Worm (Caenorhabditis elegans) whole organism, L1 larva: Measurements from ENCODE around the gene mltn-9.

Experiments used
- C04F5.9 ChIP-seq: sonication (generic microtip); optimal IDR thresholded peaks from 2 replicates; lab custom pipeline; 2016; ENCODE audit warnings: missing genetic modification characterization, missing compliant biosample characterization
- C34B4.2 ChIP-seq: sonication (generic microtip); optimal IDR thresholded peaks from 2 replicates; lab custom pipeline; 2017; ENCODE audit warnings: mild to moderate bottlenecking, missing genetic modification characterization, missing compliant biosample characterization
- aha-1 ChIP-seq: fragments of 150-350 bp; optimal IDR thresholded peaks from 2 replicates; lab custom pipeline; 2014; ENCODE audit warnings: missing biosample characterization, missing genetic modification characterization
- ama-1 ChIP-seq: fragments of 150-350 bp; optimal IDR thresholded peaks from 2 replicates; lab custom pipeline; 2014
- blmp-1 ChIP-seq: fragments of 150-350 bp; optimal IDR thresholded peaks from 2 replicates; lab custom pipeline; 2014; ENCODE audit warnings: missing biosample characterization, missing genetic modification characterization
- ceh-8 ChIP-seq: fragments of 200-800 bp; sonication (Bioruptor generic); optimal IDR thresholded peaks from 2 replicates; lab custom pipeline; 2018; ENCODE audit warnings: mild to moderate bottlenecking, missing genetic modification characterization, moderate library complexity, missing compliant biosample characterization
- ces-1 ChIP-seq: fragments of 150-350 bp; optimal IDR thresholded peaks from 2 replicates; lab custom pipeline; 2014; ENCODE audit warnings: missing biosample characterization, missing genetic modification reagents, missing genetic modification characterization
- dsc-1 ChIP-seq: sonication (generic microtip); optimal IDR thresholded peaks from 2 replicates; lab custom pipeline; 2016; ENCODE audit warnings: mild to moderate bottlenecking, missing genetic modification characterization, missing compliant biosample characterization
- efl-1 ChIP-seq, 4 experiments: fragments of 150-350 bp; optimal IDR thresholded peaks in 3 of 4; peaks in 1 of 4; 1 replicate in 1 of 4; 2 replicates in 3 of 4; lab custom pipeline; 2014; ENCODE audit warnings: missing biosample characterization in 2 of 4, missing genetic modification characterization in 2 of 4, missing genetic modification reagents in 2 of 4
- efl-3 ChIP-seq: fragments of 200-800 bp; sonication (Bioruptor generic); optimal IDR thresholded peaks from 2 replicates; lab custom pipeline; 2018; ENCODE audit warnings: mild to moderate bottlenecking, missing genetic modification characterization, missing compliant biosample characterization
- egl-13 ChIP-seq: sonication (generic microtip); optimal IDR thresholded peaks from 2 replicates; lab custom pipeline; 2016; ENCODE audit warnings: missing genotype, missing genetic modification reagents, missing genetic modification characterization, missing compliant biosample characterization
- elt-3 ChIP-seq, 6 experiments: fragments of 150-350 bp in 1 of 6; sonication (generic microtip); optimal IDR thresholded peaks; 2 replicates each; lab custom pipeline; 2017 to 2018; ENCODE audit warnings: missing biosample characterization in 6 of 6, missing genetic modification characterization in 6 of 6, inconsistent platforms in 1 of 6
- ets-5 ChIP-seq: fragments of 200-800 bp; sonication (Bioruptor generic); IDR thresholded peaks from 2 replicates; pipeline ENCODE4 v1.3.6; 2022; ENCODE audit warnings: missing genetic modification characterization, missing compliant biosample characterization
- fkh-4 ChIP-seq: sonication (generic microtip); optimal IDR thresholded peaks from 2 replicates; lab custom pipeline; 2016; ENCODE audit warnings: missing compliant biosample characterization, missing genetic modification characterization, borderline replicate concordance
- irx-1 ChIP-seq: sonication (generic microtip); optimal IDR thresholded peaks from 2 replicates; lab custom pipeline; 2016; ENCODE audit warnings: missing genetic modification characterization, missing compliant biosample characterization
- lin-39 ChIP-seq: fragments of 150-350 bp; optimal IDR thresholded peaks from 2 replicates; lab custom pipeline; 2014; ENCODE audit warnings: missing biosample characterization, missing genetic modification reagents, missing genetic modification characterization
- mdl-1 ChIP-seq, 2 experiments: fragments of 150-350 bp; optimal IDR thresholded peaks; 2 replicates each; lab custom pipeline; 2014 to 2017; ENCODE audit warnings: missing biosample characterization in 2 of 2, missing genetic modification characterization in 2 of 2, inconsistent platforms in 1 of 2
- nhr-19 ChIP-seq: fragments of 200-800 bp; sonication (Bioruptor generic); conservative IDR thresholded peaks from 2 replicates; pipeline ENCODE4 v1.3.6; 2022; ENCODE audit warnings: missing genetic modification characterization, missing compliant biosample characterization
- nhr-20 ChIP-seq: sonication (generic microtip); optimal IDR thresholded peaks from 2 replicates; lab custom pipeline; 2016; ENCODE audit warnings: mild to moderate bottlenecking, missing genetic modification characterization, missing compliant biosample characterization
- nhr-237 ChIP-seq: fragments of 150-350 bp; optimal IDR thresholded peaks from 2 replicates; lab custom pipeline; 2014; ENCODE audit warnings: missing biosample characterization, missing genetic modification characterization
- nhr-84 ChIP-seq: sonication (generic microtip); optimal IDR thresholded peaks from 2 replicates; lab custom pipeline; 2017; ENCODE audit warnings: missing biosample characterization, missing genetic modification characterization
- nhr-85 ChIP-seq: sonication (generic microtip); peaks from one replicate; lab custom pipeline; 2016; ENCODE audit warnings: missing genetic modification characterization, inconsistent platforms, missing compliant biosample characterization
- pax-3 ChIP-seq: fragments of 200-800 bp; sonication (Bioruptor generic); optimal IDR thresholded peaks from 2 replicates; lab custom pipeline; 2018; ENCODE audit warnings: mild to moderate bottlenecking, missing genetic modification characterization, moderate library complexity, missing compliant biosample characterization
- pqm-1 ChIP-seq: sonication (generic microtip); optimal IDR thresholded peaks from 3 replicates; lab custom pipeline; 2017; ENCODE audit warnings: missing biosample characterization, missing genetic modification characterization
- skn-1 ChIP-seq: fragments of 150-350 bp; optimal IDR thresholded peaks from 2 replicates; lab custom pipeline; 2014; ENCODE audit warnings: missing biosample characterization, missing genetic modification characterization
- snpc-4 ChIP-seq: fragments of 150-350 bp; optimal IDR thresholded peaks from 2 replicates; lab custom pipeline; 2014; ENCODE audit warnings: missing biosample characterization, missing genetic modification characterization
- snu-23 ChIP-seq: sonication (generic microtip); optimal IDR thresholded peaks from 2 replicates; lab custom pipeline; 2016; ENCODE audit warnings: missing genetic modification characterization, missing compliant biosample characterization
- sup-37 ChIP-seq: fragments of 200-800 bp; sonication (Bioruptor generic); optimal IDR thresholded peaks from 2 replicates; lab custom pipeline; 2018; ENCODE audit warnings: mild to moderate bottlenecking, missing genetic modification characterization, missing compliant biosample characterization
- swsn-7 ChIP-seq: sonication (generic microtip); optimal IDR thresholded peaks from 2 replicates; lab custom pipeline; 2016; ENCODE audit warnings: missing genetic modification characterization, missing compliant biosample characterization
- unc-62 ChIP-seq: fragments of 150-350 bp; optimal IDR thresholded peaks from 2 replicates; lab custom pipeline; 2014; ENCODE audit warnings: missing biosample characterization, missing genetic modification reagents, missing genetic modification characterization
- unc-98 ChIP-seq: fragments of 200-800 bp; sonication (Bioruptor generic); IDR thresholded peaks from 2 replicates; pipeline ENCODE4 v1.3.6; 2022; ENCODE audit warnings: missing genetic modification characterization, missing compliant biosample characterization
- xbp-1 ChIP-seq: sonication (generic microtip); optimal IDR thresholded peaks from 2 replicates; lab custom pipeline; 2016; ENCODE audit warnings: missing genetic modification characterization, missing compliant biosample characterization
- ztf-4 ChIP-seq: fragments of 150-350 bp; optimal IDR thresholded peaks from 2 replicates; lab custom pipeline; 2014; ENCODE audit warnings: missing biosample characterization, missing genetic modification characterization

The mltn-9 gene

DNA sequence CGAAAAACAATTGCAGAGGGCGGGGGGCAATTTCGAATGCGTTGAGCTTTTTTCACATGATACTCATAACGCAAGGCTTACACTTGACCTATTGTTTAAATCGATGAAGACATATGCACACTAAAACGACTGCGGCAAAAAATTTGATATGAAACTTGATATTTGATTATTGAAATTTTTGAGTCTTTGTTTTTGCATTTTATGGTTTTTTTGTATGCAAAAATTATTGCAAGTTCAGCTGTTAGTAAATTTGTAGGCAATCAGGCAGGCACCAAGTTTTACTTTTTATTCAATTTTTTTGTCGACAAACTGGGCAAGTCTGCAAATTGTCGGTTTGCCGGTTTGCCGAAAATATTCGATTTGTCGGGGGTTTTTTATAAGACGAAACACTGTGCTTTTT, 9.7 kb upstream of the mltn-9 start, which contains the start of gene arl-3:
arl-3 (plus strand) TSS at position 301 of the 400 bp plus-strand sequence.
- no peak for TF ChIP-seq ama-1 (lab: Kevin White, UChicago)
- TF ChIP-seq irx-1 (tag; lab: Kevin White, UChicago) = no peak
- no peak for TF ChIP-seq snu-23 (GFP tag; lab: Kevin White, UChicago)
- TF ChIP-seq efl-1 (optimal IDR thresholded peaks at IDR 0.05; lab: Kevin White, UChicago) = no peak
- peak in 1 of 2 experiments; percentile 74 for TF ChIP-seq efl-1 (GFP tag; optimal IDR thresholded peaks at IDR 0.05 in 1 of 2; lab: Kevin White, UChicago)
- TF ChIP-seq C04F5.9 (tag; lab: Kevin White, UChicago) = no peak
- no peak for TF ChIP-seq pqm-1 (tag; lab: Kevin White, UChicago)

DNA sequence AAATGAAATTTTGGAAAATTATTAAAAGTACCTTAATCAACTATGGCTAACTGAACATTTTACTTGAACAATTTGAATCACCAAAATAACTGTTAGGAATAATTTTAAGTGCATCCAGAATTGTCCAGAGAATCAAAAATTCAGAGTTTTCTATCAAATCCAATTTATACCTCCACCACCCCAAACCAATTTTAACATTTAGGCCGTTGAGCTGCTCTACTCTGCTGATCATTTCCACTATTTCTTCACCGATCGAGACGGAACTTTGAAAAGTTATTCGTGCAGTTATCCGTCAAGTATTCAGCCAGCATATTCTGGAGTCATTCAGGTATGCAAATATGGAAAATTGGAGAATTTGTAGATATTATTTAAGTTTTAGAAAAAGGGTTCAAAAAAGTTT, 7.3 kb upstream of the mltn-9 start:
- TF ChIP-seq ets-5 (GFP tag; lab: Robert Waterston, UW) (no peak), efl-1 (optimal IDR thresholded peaks at IDR 0.05; lab: Kevin White, UChicago) (no peak), efl-1 (GFP tag; optimal IDR thresholded peaks at IDR 0.05 in 1 of 2; lab: Kevin White, UChicago) (peak in 1 of 2 experiments; percentile 51)

DNA sequence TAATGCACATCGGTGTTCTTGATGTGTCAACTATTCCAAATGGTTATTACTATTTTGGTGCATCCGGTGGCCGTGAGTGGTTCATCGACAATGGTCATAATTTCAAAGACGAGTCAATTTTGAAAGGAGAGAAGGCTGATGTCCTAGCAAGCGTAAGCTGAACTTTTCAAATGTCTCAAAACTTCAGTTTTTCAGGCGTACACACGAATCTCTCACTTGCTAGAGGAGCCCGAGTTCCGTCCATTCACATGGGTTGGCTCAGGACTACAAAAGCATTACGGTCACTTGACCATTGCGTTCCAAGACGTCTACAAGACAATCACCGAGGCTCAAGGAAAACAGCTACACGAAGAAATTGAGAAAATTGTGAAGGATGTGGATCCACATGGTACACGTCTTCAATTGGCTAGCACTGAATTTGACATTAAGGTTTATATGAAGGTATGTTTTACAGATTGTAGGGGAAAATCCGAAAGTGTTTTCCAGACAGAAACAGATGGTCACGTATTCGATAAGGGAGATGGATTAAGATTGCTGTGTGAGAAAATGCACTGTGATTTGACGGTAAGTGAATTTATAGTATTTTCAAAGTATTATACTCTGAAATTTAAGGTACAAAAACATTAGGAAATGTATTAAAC, 6.4 kb upstream of the mltn-9 start:
- TF ChIP-seq mdl-1 (tag; optimal IDR thresholded peaks at IDR 0.05; lab: Kevin White, UChicago) (no peak), efl-1 (optimal IDR thresholded peaks at IDR 0.05; lab: Kevin White, UChicago) (no peak), efl-1 (GFP tag; optimal IDR thresholded peaks at IDR 0.05 in 1 of 2; lab: Kevin White, UChicago) (peak in 1 of 2 experiments; percentile 30)

- TF ChIP-seq ces-1 (GFP tag; lab: Kevin White, UChicago) (no peak), fkh-4 (tag; lab: Kevin White, UChicago) (no peak), blmp-1 (tag; lab: Kevin White, UChicago) (peak; percentile 42), ama-1 (lab: Kevin White, UChicago) (peak; percentile 20), dsc-1 (tag; lab: Kevin White, UChicago) (no peak), irx-1 (tag; lab: Kevin White, UChicago) (no peak), unc-98 (GFP tag; lab: Robert Waterston, UW) (no peak), aha-1 (tag; lab: Kevin White, UChicago) (no peak), egl-13 (no peak), ztf-4 (no peak), efl-1 (optimal IDR thresholded peaks at IDR 0.05; lab: Kevin White, UChicago) (no peak), efl-1 (GFP tag; optimal IDR thresholded peaks at IDR 0.05 in 1 of 2; lab: Kevin White, UChicago) (peak in 1 of 2 experiments; percentile 50), lin-39 (peak; percentile 16), efl-3 (GFP tag; lab: Kevin White, UChicago) (no peak), pax-3 (tag; lab: Kevin White, UChicago) (no peak)
Measured at ce11 chrII:14610492-14611142, 5.2 kb upstream of the mltn-9 start.

DNA sequence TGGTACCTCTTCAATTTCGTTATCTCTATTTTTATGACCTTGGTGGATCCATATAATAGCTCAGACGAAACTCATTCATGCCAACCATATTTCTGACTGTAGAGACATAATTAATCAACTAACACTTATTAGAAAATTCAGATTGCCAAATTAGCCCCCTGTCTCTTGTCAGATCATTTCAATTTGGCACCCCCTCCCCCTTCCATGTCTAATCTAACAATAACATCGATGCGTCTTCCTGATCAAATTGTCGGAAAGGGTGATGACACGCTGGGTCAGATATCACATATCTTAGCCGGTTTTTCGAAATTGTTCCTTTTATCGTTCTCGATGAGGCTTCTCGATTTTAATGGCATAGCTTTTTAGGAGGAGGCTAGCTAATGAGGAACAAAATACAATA, 4.5 kb upstream of the mltn-9 start:
- TF ChIP-seq aha-1 (tag; lab: Kevin White, UChicago) = no peak
- no peak for TF ChIP-seq pax-3 (tag; lab: Kevin White, UChicago)
- TF ChIP-seq sup-37 (GFP tag; lab: Kevin White, UChicago) = no peak
- TF ChIP-seq blmp-1 (tag; lab: Kevin White, UChicago) = peak; percentile 7
- no peak for TF ChIP-seq efl-3 (GFP tag; lab: Kevin White, UChicago)

DNA sequence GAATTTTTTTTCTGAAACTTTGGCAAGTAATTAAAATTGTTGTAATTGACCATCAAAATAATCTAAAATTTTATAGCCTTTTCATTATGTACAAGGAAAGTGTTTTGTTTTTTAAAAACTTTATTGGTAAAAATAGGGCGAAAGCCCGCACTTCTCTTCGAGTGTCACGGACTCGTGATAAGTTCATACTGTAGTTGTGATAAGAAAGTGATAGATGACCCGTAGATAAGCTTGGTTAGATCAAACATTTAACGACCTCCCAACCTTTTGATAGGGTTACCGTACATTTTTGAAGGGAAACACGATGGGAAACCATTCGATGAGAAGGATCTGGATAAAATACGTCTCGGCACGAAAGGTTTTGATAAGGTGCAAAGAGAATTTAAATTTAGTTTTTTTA, 567 bp downstream of the mltn-9 start:
- TF ChIP-seq snpc-4 (tag; lab: Kevin White, UChicago) (no peak), nhr-20 (tag; lab: Kevin White, UChicago) (no peak), nhr-85 (peak; percentile 52), nhr-237 (tag; lab: Kevin White, UChicago) (no peak), sup-37 (GFP tag; lab: Kevin White, UChicago) (no peak), unc-62 (GFP tag; lab: Kevin White, UChicago) (no peak), nhr-19 (no peak), blmp-1 (tag; lab: Kevin White, UChicago) (peak; percentile 89), C34B4.2 (tag; lab: Kevin White, UChicago) (no peak), ceh-8 (GFP tag; lab: Kevin White, UChicago) (no peak), elt-3 (tag; optimal IDR thresholded peaks at IDR 0.05; lab: Kevin White, UChicago) (peak in 4 of 6 experiments; percentile 79 to 83 (median 82)), skn-1 (tag; lab: Kevin White, UChicago) (no peak), xbp-1 (tag; lab: Kevin White, UChicago) (no peak), swsn-7 (tag; lab: Kevin White, UChicago) (no peak), C04F5.9 (tag; lab: Kevin White, UChicago) (no peak), nhr-84 (tag; lab: Kevin White, UChicago) (no peak)
